Fruit fly (Drosophila melanogaster) ovary, adult (tissue): ENCODE data around the gene Nepl11.

Experiments
- CG17801 ChIP-seq: fragments of 200-800 bp; optimal IDR thresholded peaks from 2 replicates; lab custom pipeline; 2019; ENCODE audit warnings: missing biosample characterization, mild to moderate bottlenecking, missing genetic modification characterization, moderate library complexity; ENCODE audit not compliant: partially characterized antibody

Gene Nepl11

dm6 chr3R:4294689-4295088 is at the start of gene Nepl11:
Nepl11 (minus strand) TSS chr3R:4294840.
- TF ChIP-seq CG17801 (GFP tag; lab: Kevin White, UChicago): no peak

dm6 chr3R:4341177-4341576 is 46.5 kb upstream of the Nepl11 start:
- TF ChIP-seq CG17801 (GFP tag; lab: Kevin White, UChicago): no peak

- no peak for TF ChIP-seq CG17801 (GFP tag; lab: Kevin White, UChicago)
Observed at dm6 chr3R:4340174-4340573, 45.5 kb upstream of the Nepl11 start.

- peak; percentile 19 for TF ChIP-seq CG17801 (GFP tag; lab: Kevin White, UChicago)
Observed at dm6 chr3R:4337580-4337979, 42.9 kb upstream of the Nepl11 start, which contains the start of the genes Skp2 and CG1103. Skp2 (minus strand) TSS chr3R:4337674. CG1103 (plus strand) TSS chr3R:4337755.

- TF ChIP-seq CG17801 (GFP tag; lab: Kevin White, UChicago): no peak
Observed at dm6 chr3R:4334798-4335197, 40.2 kb upstream of the Nepl11 start, which contains the start of gene CG14645. CG14645 (plus strand) TSS chr3R:4335098.

- peak; percentile 24 for TF ChIP-seq CG17801 (GFP tag; lab: Kevin White, UChicago)
Observed at dm6 chr3R:4333964-4334363, 39.3 kb upstream of the Nepl11 start, which contains the start of gene CG9776. CG9776 (minus strand) TSS chr3R:4334071.

dm6 chr3R:4319507-4320138 is 25.0 kb upstream of the Nepl11 start, which contains the start of gene CG9795:
CG9795 (plus strand) TSS chr3R:4319683.
- peak; percentile 51 for TF ChIP-seq CG17801 (GFP tag; lab: Kevin White, UChicago)

dm6 chr3R:4318999-4319398 is 24.4 kb upstream of the Nepl11 start, which contains the start of gene Syt14:
Syt14 (minus strand) TSS chr3R:4319069.
- TF ChIP-seq CG17801 (GFP tag; lab: Kevin White, UChicago): no peak

dm6 chr3R:4318589-4318988 is 23.9 kb upstream of the Nepl11 start:
- no peak for TF ChIP-seq CG17801 (GFP tag; lab: Kevin White, UChicago)

- TF ChIP-seq CG17801 (GFP tag; lab: Kevin White, UChicago): peak; percentile 33
Observed at dm6 chr3R:4311067-4311723, 16.6 kb upstream of the Nepl11 start, which contains the start of gene Suv3. Suv3 (plus strand) TSS chr3R:4311555.

dm6 chr3R:4310683-4311066 is 16.0 kb upstream of the Nepl11 start, which contains the start of gene Vps24:
Vps24 (minus strand) TSS chr3R:4310947.
- no peak for TF ChIP-seq CG17801 (GFP tag; lab: Kevin White, UChicago)

- TF ChIP-seq CG17801 (GFP tag; lab: Kevin White, UChicago): no peak
Observed at dm6 chr3R:4308708-4309107, 14.1 kb upstream of the Nepl11 start.

dm6 chr3R:4307664-4308416 is 13.2 kb upstream of the Nepl11 start, which contains the start of gene MP1:
MP1 (plus strand) TSS chr3R:4307908.
- peak; percentile 23 for TF ChIP-seq CG17801 (GFP tag; lab: Kevin White, UChicago)

dm6 chr3R:4301485-4301884 is 6.8 kb upstream of the Nepl11 start:
- no peak for TF ChIP-seq CG17801 (GFP tag; lab: Kevin White, UChicago)

- no peak for TF ChIP-seq CG17801 (GFP tag; lab: Kevin White, UChicago)
Observed at dm6 chr3R:4292185-4292584, 2.5 kb downstream of the Nepl11 start.
